In genomic region chr3L:7829609-7830008, dm6 we compare ENCODE assay signal across 3 fruit fly cellular contexts.
A peak's percentile ranks its signal among the peaks of the same experiment; 100 is the strongest.
TF ChIP-seq lines count a peak whose summit lies in the region.

No protein-coding gene starts in this region.

- TF ChIP-seq CTCF in whole organism, embryonic (GFP tag; optimal IDR thresholded peaks at IDR 0.05; lab: Kevin White, UChicago), result no peak

TF ChIP-seq in whole organism, adult, 20 proteins besides CTCF, POLR2A, EP300 and RAD21:
- TF ChIP-seq CG5204 (GFP tag; optimal IDR thresholded peaks at IDR 0.05; lab: Kevin White, UChicago), result no peak
- TF ChIP-seq pad (GFP tag; optimal IDR thresholded peaks at IDR 0.05; lab: Kevin White, UChicago), result no peak
- TF ChIP-seq cnc (optimal IDR thresholded peaks at IDR 0.05; lab: Kevin White, UChicago), result no peak
- TF ChIP-seq CG33017 (tag; optimal IDR thresholded peaks at IDR 0.05; lab: Kevin White, UChicago), result no peak
- TF ChIP-seq toe (GFP tag; optimal IDR thresholded peaks at IDR 0.05; lab: Kevin White, UChicago), result no peak
- TF ChIP-seq CG12768 (GFP tag; optimal IDR thresholded peaks at IDR 0.05; lab: Kevin White, UChicago), result peak; percentile 56
- TF ChIP-seq Crg-1 (GFP tag; optimal IDR thresholded peaks at IDR 0.05; lab: Kevin White, UChicago), result no peak
- no peak for TF ChIP-seq ovo (GFP tag; optimal IDR thresholded peaks at IDR 0.05; lab: Kevin White, UChicago)
- TF ChIP-seq CG1620 (GFP tag; optimal IDR thresholded peaks at IDR 0.05; lab: Kevin White, UChicago), result no peak
- TF ChIP-seq cic (GFP tag; optimal IDR thresholded peaks at IDR 0.05; lab: Kevin White, UChicago), result peak; percentile 77
- TF ChIP-seq bab1 (GFP tag; optimal IDR thresholded peaks at IDR 0.05; lab: Kevin White, UChicago), result no peak
- TF ChIP-seq kay (GFP tag; lab: Kevin White, UChicago; ENCODE audit: borderline replicate concordance), result peak; percentile 84
- TF ChIP-seq Clk (GFP tag; optimal IDR thresholded peaks at IDR 0.05; lab: Kevin White, UChicago), result no peak
- no peak for TF ChIP-seq Hr96 (GFP tag; optimal IDR thresholded peaks at IDR 0.05; lab: Kevin White, UChicago)
- TF ChIP-seq Mnt (GFP tag; optimal IDR thresholded peaks at IDR 0.05; lab: Kevin White, UChicago), result peak; percentile 22
- TF ChIP-seq CG14711 (tag; optimal IDR thresholded peaks at IDR 0.05; lab: Kevin White, UChicago), result no peak
- no peak for TF ChIP-seq tj (GFP tag; optimal IDR thresholded peaks at IDR 0.05; lab: Kevin White, UChicago)
- no peak for TF ChIP-seq CG7045 (GFP tag; optimal IDR thresholded peaks at IDR 0.05; lab: Kevin White, UChicago)
- TF ChIP-seq CG7101 (tag; optimal IDR thresholded peaks at IDR 0.05; lab: Kevin White, UChicago), result no peak
- TF ChIP-seq CG11617 (GFP tag; optimal IDR thresholded peaks at IDR 0.05; lab: Kevin White, UChicago), result no peak

TF ChIP-seq in whole organism, embryonic, 481 proteins besides CTCF, POLR2A, EP300 and RAD21:
- TF ChIP-seq Med (GFP tag; lab: Kevin White, UChicago) (peak; percentile 26), CG10267 (tag; optimal IDR thresholded peaks at IDR 0.05; lab: Kevin White, UChicago) (no peak), CG7839 (tag; optimal IDR thresholded peaks at IDR 0.05; lab: Kevin White, UChicago) (no peak), CG11085 (GFP tag; IDR thresholded peaks at IDR 0.05; lab: Robert Waterston, UW) (no peak)
TF ChIP-seq in whole organism, embryonic: peak in this region for 1.

TF ChIP-seq in whole organism, prepupa, 60 proteins besides CTCF, POLR2A, EP300 and RAD21:
- TF ChIP-seq svp (GFP tag; lab: Kevin White, UChicago), result peak; percentile 65
- TF ChIP-seq CG1621 (tag; optimal IDR thresholded peaks at IDR 0.05; lab: Kevin White, UChicago), result no peak
- no peak for TF ChIP-seq vri (GFP tag; optimal IDR thresholded peaks at IDR 0.05; lab: Kevin White, UChicago)
- TF ChIP-seq CG3032 (tag; optimal IDR thresholded peaks at IDR 0.05; lab: Kevin White, UChicago), result no peak
- TF ChIP-seq Eip75B (GFP tag; optimal IDR thresholded peaks at IDR 0.05; lab: Kevin White, UChicago), result no peak
- no peak for TF ChIP-seq Sox15 (GFP tag; optimal IDR thresholded peaks at IDR 0.05; lab: Kevin White, UChicago)
- peak; percentile 3 for TF ChIP-seq Eip78C (GFP tag; lab: Kevin White, UChicago)
